Fruit fly (Drosophila melanogaster): Measurements from ENCODE around the gene wake.

Gene wake

DNA sequence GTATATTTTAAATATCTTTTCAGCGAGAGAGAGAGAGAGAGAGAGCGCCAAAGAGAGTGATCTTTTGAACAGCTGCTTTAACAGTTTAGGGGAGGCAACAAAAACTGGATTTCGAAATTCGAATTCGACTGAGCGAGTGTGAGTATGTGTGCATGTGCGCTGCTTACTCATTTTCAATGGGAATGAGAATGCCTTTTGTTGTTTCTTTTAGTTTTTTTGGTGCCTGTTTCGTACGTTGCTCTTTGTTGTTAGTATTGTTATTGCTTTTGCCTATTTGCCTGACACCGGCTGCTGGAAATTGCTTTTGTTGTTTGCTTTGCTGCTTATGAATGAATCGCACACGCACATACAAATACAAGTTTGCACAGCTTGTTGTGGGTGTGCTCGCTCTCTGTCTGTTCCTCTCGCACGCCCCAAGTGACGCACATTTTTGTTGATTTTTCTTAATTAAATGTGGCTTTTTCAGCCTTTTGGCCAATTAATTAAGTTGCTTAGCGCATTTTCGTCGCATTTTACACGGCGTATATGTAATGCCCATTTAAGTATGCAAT is 12.7 kb upstream of the wake start (continued):
- TF ChIP-seq dm (GFP tag; optimal IDR thresholded peaks at IDR 0.05), result no peak
- TF ChIP-seq Six4 (GFP tag; optimal IDR thresholded peaks at IDR 0.05), result no peak
- no peak for TF ChIP-seq Ssrp (tag; optimal IDR thresholded peaks at IDR 0.05)
- no peak for TF ChIP-seq pita (GFP tag; optimal IDR thresholded peaks at IDR 0.05)
- TF ChIP-seq H15 (GFP tag; IDR thresholded peaks at IDR 0.05), result no peak
- peak; percentile 67 for TF ChIP-seq cwo (GFP tag; optimal IDR thresholded peaks at IDR 0.05)
- peak; percentile 34; the same call in 1 of the 3 replicates for TF ChIP-seq zfh1 (GFP tag; IDR thresholded peaks at IDR 0.05)
- TF ChIP-seq ato (GFP tag; IDR thresholded peaks at IDR 0.05; ENCODE audit: partially characterized antibody), result no peak
- TF ChIP-seq CG5953 (GFP tag; IDR thresholded peaks at IDR 0.05), result no peak
- TF ChIP-seq her (GFP tag; optimal IDR thresholded peaks at IDR 0.05), result peak; percentile 35
- TF ChIP-seq H2.0 (GFP tag; IDR thresholded peaks at IDR 0.05), result no peak
- TF ChIP-seq CG10654 (GFP tag; optimal IDR thresholded peaks at IDR 0.05), result peak; percentile 11
- TF ChIP-seq sens (GFP tag), result peak; percentile 78
- peak; percentile 88 for TF ChIP-seq sqz (GFP tag; optimal IDR thresholded peaks at IDR 0.05)
- TF ChIP-seq Scr (GFP tag; IDR thresholded peaks at IDR 0.05; ENCODE audit: partially characterized antibody), result peak; percentile 18; the same call in 1 of the 2 replicates
- no peak for TF ChIP-seq CG17912 (GFP tag; optimal IDR thresholded peaks at IDR 0.05)
- TF ChIP-seq CG4282 (GFP tag; optimal IDR thresholded peaks at IDR 0.05), result peak; percentile 11
- no peak for TF ChIP-seq gsb-n (tag; optimal IDR thresholded peaks at IDR 0.05)
- no peak for TF ChIP-seq Fer2 (tag; optimal IDR thresholded peaks at IDR 0.05)
- no peak for TF ChIP-seq btn (GFP tag; optimal IDR thresholded peaks at IDR 0.05)
- peak; percentile 38 for TF ChIP-seq exex (tag; optimal IDR thresholded peaks at IDR 0.05)
- TF ChIP-seq nerfin-2 (GFP tag; IDR thresholded peaks at IDR 0.05; ENCODE audit: partially characterized antibody), result no peak
- TF ChIP-seq en (GFP tag; optimal IDR thresholded peaks at IDR 0.05), result no peak
- peak; percentile 78; the same call in 1 of the 2 replicates for TF ChIP-seq CG4360 (GFP tag; IDR thresholded peaks at IDR 0.05)
- no peak for TF ChIP-seq Kr (GFP tag; optimal IDR thresholded peaks at IDR 0.05)
- no peak for TF ChIP-seq nmo (GFP tag; optimal IDR thresholded peaks at IDR 0.05)
- no peak for TF ChIP-seq CG1602 (GFP tag; optimal IDR thresholded peaks at IDR 0.05)
- no peak for TF ChIP-seq CG6254 (GFP tag; optimal IDR thresholded peaks at IDR 0.05)
- TF ChIP-seq PHDP (tag; optimal IDR thresholded peaks at IDR 0.05), result peak; percentile 57
- TF ChIP-seq tgo (GFP tag; IDR thresholded peaks at IDR 0.05), result no peak
- TF ChIP-seq slp2 (GFP tag; optimal IDR thresholded peaks at IDR 0.05), result peak; percentile 18
- no peak for TF ChIP-seq CG10565 (GFP tag; optimal IDR thresholded peaks at IDR 0.05)
- peak; percentile 45 for TF ChIP-seq CG3163 (GFP tag; optimal IDR thresholded peaks at IDR 0.05)
- no peak for TF ChIP-seq fd102C (GFP tag; optimal IDR thresholded peaks at IDR 0.05)
- 0 out of 2 replicates have a peak, but pooled peaks have one; percentile 18 for TF ChIP-seq onecut (GFP tag; IDR thresholded peaks at IDR 0.05)
- no peak for TF ChIP-seq CG7928 (GFP tag; optimal IDR thresholded peaks at IDR 0.05)
- no peak for TF ChIP-seq crc (GFP tag; optimal IDR thresholded peaks at IDR 0.05)
- peak; percentile 50; the same call in 2 of the 3 replicates for TF ChIP-seq sr (GFP tag; IDR thresholded peaks at IDR 0.05)
- no peak for TF ChIP-seq CG31441 (GFP tag; IDR thresholded peaks at IDR 0.05)
- peak; percentile 56 for TF ChIP-seq lbe (GFP tag; optimal IDR thresholded peaks at IDR 0.05)
- TF ChIP-seq inv (GFP tag; IDR thresholded peaks at IDR 0.05; ENCODE audit: partially characterized antibody), result no peak
- TF ChIP-seq ATbp (GFP tag; optimal IDR thresholded peaks at IDR 0.05), result peak; percentile 94
- TF ChIP-seq CG30403 (GFP tag; optimal IDR thresholded peaks at IDR 0.05), result no peak
- no peak for TF ChIP-seq esg (GFP tag; conservative IDR thresholded peaks at IDR 0.05)
- peak; percentile 69; the same call in 1 of the 3 replicates for TF ChIP-seq CG2199 (GFP tag; IDR thresholded peaks at IDR 0.05)
- TF ChIP-seq Gsc (GFP tag; IDR thresholded peaks at IDR 0.05), result no peak
- TF ChIP-seq CG12236 (GFP tag; optimal IDR thresholded peaks at IDR 0.05), result peak; percentile 28
- TF ChIP-seq sd (tag; optimal IDR thresholded peaks at IDR 0.05), result peak; percentile 75
- TF ChIP-seq CG4820 (GFP tag; optimal IDR thresholded peaks at IDR 0.05), result no peak
- TF ChIP-seq Bdp1 (GFP tag; optimal IDR thresholded peaks at IDR 0.05), result no peak
